Worm (Caenorhabditis elegans) whole organism, L4 larva: ENCODE measurements around the gene F46F2.5.

Experiments
- fos-1 ChIP-seq: fragments of 150-350 bp; optimal IDR thresholded peaks from 2 replicates; lab custom pipeline; 2014; ENCODE audit warnings: missing biosample characterization, missing genetic modification characterization
- saeg-2 ChIP-seq: fragments of 200-800 bp; sonication (Bioruptor generic); IDR thresholded peaks from 2 replicates; pipeline ENCODE4 v1.3.6; 2022; ENCODE audit warnings: missing genetic modification reagents, missing genetic modification characterization, missing compliant biosample characterization
- skn-1 ChIP-seq: fragments of 150-350 bp; optimal IDR thresholded peaks from 2 replicates; lab custom pipeline; 2014; ENCODE audit warnings: missing biosample characterization, missing genetic modification characterization
- tag-97 ChIP-seq: fragments of 200-800 bp; sonication (Bioruptor generic); IDR thresholded peaks from 2 replicates; pipeline ENCODE4 v1.3.6; 2022; ENCODE audit warnings: missing genetic modification characterization, missing compliant biosample characterization

- TF ChIP-seq skn-1 (tag; lab: Kevin White, UChicago) (no peak), saeg-2 (GFP tag; lab: Robert Waterston, UW) (no peak), tag-97 (GFP tag; lab: Robert Waterston, UW) (no peak), fos-1 (tag; lab: Kevin White, UChicago) (no peak)
These were observed 37.5 kb downstream of the F46F2.5 start for ce11 chrX:15300002-15300401.
